Fruit fly (Drosophila melanogaster): ENCODE data around the gene sowah.
A peak's percentile ranks its signal among the peaks of the same experiment; 100 is the strongest.

sowah gene

dm6 chr3L:12530044-12530443 lies 42.3 kb downstream of the sowah start, which contains the start of gene nst (continued):
- TF ChIP-seq bsh (GFP tag; optimal IDR thresholded peaks at IDR 0.05) (no peak), btn (GFP tag; optimal IDR thresholded peaks at IDR 0.05) (no peak), CG13624 (GFP tag; optimal IDR thresholded peaks at IDR 0.05) (no peak), Mes4 (GFP tag; optimal IDR thresholded peaks at IDR 0.05) (no peak), TFAM (GFP tag; optimal IDR thresholded peaks at IDR 0.05) (no peak), Pdp1 (GFP tag; optimal IDR thresholded peaks at IDR 0.05) (peak in 1 of 2 experiments; percentile 12), Mad (GFP tag; optimal IDR thresholded peaks at IDR 0.05) (no peak), CG1832 (GFP tag; optimal IDR thresholded peaks at IDR 0.05) (no peak), CG3065 (GFP tag; optimal IDR thresholded peaks at IDR 0.05) (no peak), chn (GFP tag; optimal IDR thresholded peaks at IDR 0.05) (no peak), CG6683 (GFP tag; optimal IDR thresholded peaks at IDR 0.05) (no peak), Nf-YA (GFP tag; IDR thresholded peaks at IDR 0.05) (no peak), CTCF (GFP tag; optimal IDR thresholded peaks at IDR 0.05) (peak; percentile 29), Deaf1 (tag; optimal IDR thresholded peaks at IDR 0.05) (no peak), CG8944 (GFP tag; optimal IDR thresholded peaks at IDR 0.05) (no peak), CG17186 (GFP tag; optimal IDR thresholded peaks at IDR 0.05) (peak; percentile 34), CG7786 (GFP tag; optimal IDR thresholded peaks at IDR 0.05) (no peak), lov (optimal IDR thresholded peaks at IDR 0.05) (no peak), lov (GFP tag; IDR thresholded peaks at IDR 0.05) (no peak), ara (GFP tag; IDR thresholded peaks at IDR 0.05) (no peak), Jarid2 (GFP tag; optimal IDR thresholded peaks at IDR 0.05) (no peak), ham (GFP tag; IDR thresholded peaks at IDR 0.05) (no peak), CG10654 (GFP tag; optimal IDR thresholded peaks at IDR 0.05) (no peak), grau (tag; optimal IDR thresholded peaks at IDR 0.05) (peak; percentile 16), CG12942 (GFP tag; optimal IDR thresholded peaks at IDR 0.05) (no peak), amos (GFP tag; IDR thresholded peaks at IDR 0.05; ENCODE audit: partially characterized antibody) (peak; percentile 38; the same call in 1 of the 2 replicates), CG3995 (GFP tag; optimal IDR thresholded peaks at IDR 0.05) (no peak), ewg (GFP tag; optimal IDR thresholded peaks at IDR 0.05) (peak; percentile 70), Vsx1 (GFP tag; optimal IDR thresholded peaks at IDR 0.05) (no peak), Max (GFP tag; optimal IDR thresholded peaks at IDR 0.05) (no peak), chif (GFP tag; optimal IDR thresholded peaks at IDR 0.05) (peak in 1 of 2 experiments; percentile 18), onecut (GFP tag; IDR thresholded peaks at IDR 0.05) (no peak), CG4617 (GFP tag; optimal IDR thresholded peaks at IDR 0.05; ENCODE audit: borderline replicate concordance) (no peak), lab (GFP tag; optimal IDR thresholded peaks at IDR 0.05) (no peak), NK7.1 (GFP tag; optimal IDR thresholded peaks at IDR 0.05) (no peak), crc (GFP tag; optimal IDR thresholded peaks at IDR 0.05) (no peak), CG10267 (tag; optimal IDR thresholded peaks at IDR 0.05) (no peak), inv (GFP tag; IDR thresholded peaks at IDR 0.05; ENCODE audit: partially characterized antibody) (no peak), Dref (GFP tag; IDR thresholded peaks at IDR 0.05) (peak; percentile 33; the same call in 1 of the 2 replicates), ci (GFP tag; IDR thresholded peaks at IDR 0.05) (peak; percentile 16; the same call in 1 of the 3 replicates), tup (GFP tag; optimal IDR thresholded peaks at IDR 0.05) (no peak), maf-S (GFP tag; optimal IDR thresholded peaks at IDR 0.05) (no peak), BEAF-32 (GFP tag; optimal IDR thresholded peaks at IDR 0.05) (peak; percentile 24), wdn (GFP tag; IDR thresholded peaks at IDR 0.05) (no peak), cas (GFP tag; IDR thresholded peaks at IDR 0.05) (no peak), MBD-R2 (GFP tag; IDR thresholded peaks at IDR 0.05) (peak; percentile 89), CG34422 (GFP tag; IDR thresholded peaks at IDR 0.05) (peak; percentile 43; the same call in 1 of the 3 replicates), CG30431 (GFP tag; optimal IDR thresholded peaks at IDR 0.05) (no peak), CG12744 (GFP tag; optimal IDR thresholded peaks at IDR 0.05) (no peak), Elba2 (GFP tag; optimal IDR thresholded peaks at IDR 0.05) (no peak), cato (GFP tag; optimal IDR thresholded peaks at IDR 0.05; ENCODE audit: borderline replicate concordance) (no peak), CG17361 (GFP tag; IDR thresholded peaks at IDR 0.05) (0 out of 3 replicates have a peak, but pooled peaks have one; percentile 13)
